Worm (Caenorhabditis elegans) whole organism, L4/young adult: ENCODE results near the gene ZK792.7.

Experiments
- W03F9.2 ChIP-seq: fragments of 150-350 bp; optimal IDR thresholded peaks from 2 replicates; lab custom pipeline; 2014; ENCODE audit warnings: missing biosample characterization, missing genetic modification characterization
- dao-5 ChIP-seq: sonication (generic microtip); optimal IDR thresholded peaks from 2 replicates; lab custom pipeline; 2016; ENCODE audit warnings: missing genotype, missing genetic modification characterization, moderate library complexity, missing compliant biosample characterization
- him-1 ChIP-seq: sonication (generic microtip); optimal IDR thresholded peaks from 2 replicates; lab custom pipeline; 2016; ENCODE audit warnings: missing genotype, missing genetic modification reagents, missing genetic modification characterization, missing compliant biosample characterization

ce11 chrIV:11721878-11722277 lies 27.6 kb downstream of the ZK792.7 start:
- TF ChIP-seq W03F9.2 (tag; lab: Kevin White, UChicago) (no peak), dao-5 (tag; lab: Kevin White, UChicago) (no peak), him-1 (tag; lab: Kevin White, UChicago) (no peak)
